Worm (Caenorhabditis elegans) whole organism, L2 larva: Measurements from ENCODE around the gene F09F9.1.

Experiments used
- C34F6.9 ChIP-seq: fragments of 150-350 bp; optimal IDR thresholded peaks from 2 replicates; lab custom pipeline; 2014; ENCODE audit warnings: missing biosample characterization, missing genetic modification characterization
- F13H6.1 ChIP-seq: sonication (generic microtip); optimal IDR thresholded peaks from 2 replicates; lab custom pipeline; 2016; ENCODE audit warnings: missing genetic modification characterization, missing compliant biosample characterization
- Y55F3AM.14 ChIP-seq: fragments of 200-800 bp; sonication (Bioruptor generic); optimal IDR thresholded peaks from 2 replicates; lab custom pipeline; 2018; ENCODE audit warnings: mild to moderate bottlenecking, missing genetic modification characterization, missing compliant biosample characterization
- ZK546.5 ChIP-seq: sonication (generic microtip); optimal IDR thresholded peaks from 2 replicates; lab custom pipeline; 2017; ENCODE audit warnings: missing biosample characterization, missing genetic modification characterization
- alr-1 ChIP-seq: fragments of 150-350 bp; optimal IDR thresholded peaks from 2 replicates; lab custom pipeline; 2014; ENCODE audit warnings: missing biosample characterization, missing genetic modification characterization
- aly-2 ChIP-seq: fragments of 150-350 bp; optimal IDR thresholded peaks from 2 replicates; lab custom pipeline; 2014; ENCODE audit warnings: missing biosample characterization, missing genetic modification characterization
- ama-1 ChIP-seq: fragments of 150-350 bp; optimal IDR thresholded peaks from 2 replicates; lab custom pipeline; 2018; ENCODE audit warnings: inconsistent platforms
- crh-2 ChIP-seq: sonication (generic microtip); optimal IDR thresholded peaks from 2 replicates; lab custom pipeline; 2017; ENCODE audit warnings: missing biosample characterization, missing genetic modification characterization
- egl-27 ChIP-seq: sonication (generic microtip); optimal IDR thresholded peaks from 3 replicates; lab custom pipeline; 2017; ENCODE audit warnings: missing biosample characterization, missing genetic modification reagents, missing genetic modification characterization
- elt-3 ChIP-seq: sonication (generic microtip); optimal IDR thresholded peaks from 2 replicates; lab custom pipeline; 2017; ENCODE audit warnings: missing biosample characterization, missing genetic modification characterization
- fos-1 ChIP-seq: fragments of 150-350 bp; optimal IDR thresholded peaks from 2 replicates; lab custom pipeline; 2014; ENCODE audit warnings: missing biosample characterization, missing genetic modification characterization
- gmeb-1 ChIP-seq: fragments of 150-350 bp; optimal IDR thresholded peaks from 2 replicates; lab custom pipeline; 2014; ENCODE audit warnings: missing biosample characterization, missing genetic modification characterization
- lin-11 ChIP-seq: fragments of 150-350 bp; sonication (generic microtip); optimal IDR thresholded peaks from 2 replicates; lab custom pipeline; 2014; ENCODE audit warnings: missing biosample characterization, missing genetic modification characterization, inconsistent platforms, mixed read lengths
- lin-13 ChIP-seq: fragments of 150-350 bp; optimal IDR thresholded peaks from 2 replicates; lab custom pipeline; 2014; ENCODE audit warnings: missing biosample characterization, missing genetic modification reagents, missing genetic modification characterization
- lin-39 ChIP-seq: fragments of 150-350 bp; optimal IDR thresholded peaks from 2 replicates; lab custom pipeline; 2014; ENCODE audit warnings: missing biosample characterization, missing genetic modification reagents, missing genetic modification characterization
- lsy-2 ChIP-seq, 2 experiments: fragments of 150-350 bp in 1 of 2; sonication (generic microtip) in 1 of 2; optimal IDR thresholded peaks; 2 replicates each; lab custom pipeline; 2014 to 2017; ENCODE audit warnings: missing biosample characterization in 2 of 2, missing genetic modification characterization in 2 of 2
- mab-5 ChIP-seq: fragments of 150-350 bp; optimal IDR thresholded peaks from 2 replicates; lab custom pipeline; 2014; ENCODE audit warnings: missing biosample characterization, missing genetic modification characterization
- mbf-1 ChIP-seq: sonication (generic microtip); optimal IDR thresholded peaks from 2 replicates; lab custom pipeline; 2017; ENCODE audit warnings: missing biosample characterization, missing genetic modification characterization
- mdl-1 ChIP-seq, 2 experiments: fragments of 150-350 bp in 1 of 2; sonication (generic microtip) in 1 of 2; optimal IDR thresholded peaks; 2 replicates each; lab custom pipeline; 2017; ENCODE audit warnings: missing biosample characterization in 2 of 2, missing genetic modification characterization in 2 of 2
- nhr-129 ChIP-seq: fragments of 150-350 bp; optimal IDR thresholded peaks from 2 replicates; lab custom pipeline; 2014; ENCODE audit warnings: missing biosample characterization, missing genetic modification characterization
- nhr-21 ChIP-seq: fragments of 150-350 bp; optimal IDR thresholded peaks from 2 replicates; lab custom pipeline; 2014; ENCODE audit warnings: missing biosample characterization, missing genetic modification characterization
- nhr-23 ChIP-seq: fragments of 150-350 bp; optimal IDR thresholded peaks from 2 replicates; lab custom pipeline; 2014; ENCODE audit warnings: missing biosample characterization, missing genetic modification reagents, missing genetic modification characterization
- nhr-237 ChIP-seq: fragments of 150-350 bp; optimal IDR thresholded peaks from 2 replicates; lab custom pipeline; 2014; ENCODE audit warnings: missing biosample characterization, missing genetic modification characterization
- nhr-25 ChIP-seq: fragments of 150-350 bp; sonication (generic microtip); optimal IDR thresholded peaks from 3 replicates; lab custom pipeline; 2014; ENCODE audit warnings: missing biosample characterization, missing genetic modification characterization
- nhr-6 ChIP-seq: fragments of 150-350 bp; optimal IDR thresholded peaks from 2 replicates; lab custom pipeline; 2014; ENCODE audit warnings: missing biosample characterization, missing genetic modification characterization
- nhr-77 ChIP-seq: fragments of 150-350 bp; optimal IDR thresholded peaks from 2 replicates; lab custom pipeline; 2014; ENCODE audit warnings: missing biosample characterization, missing genetic modification characterization
- sem-4 ChIP-seq: fragments of 150-350 bp; optimal IDR thresholded peaks from 2 replicates; lab custom pipeline; 2014; ENCODE audit warnings: missing biosample characterization, missing genetic modification reagents, missing genetic modification characterization
- skn-1 ChIP-seq: sonication (generic microtip); optimal IDR thresholded peaks from 2 replicates; lab custom pipeline; 2017; ENCODE audit warnings: missing biosample characterization, missing genetic modification characterization
- sma-3 ChIP-seq: sonication (generic microtip); optimal IDR thresholded peaks from 2 replicates; lab custom pipeline; 2016; ENCODE audit warnings: missing genetic modification reagents, missing genetic modification characterization, missing compliant biosample characterization
- sma-9 ChIP-seq, 2 experiments: fragments of 150-350 bp in 1 of 2; sonication (generic microtip) in 1 of 2; optimal IDR thresholded peaks; 2 replicates each; lab custom pipeline; 2014 to 2016; ENCODE audit warnings: missing genetic modification characterization in 2 of 2, mild to moderate bottlenecking in 1 of 2, missing biosample characterization in 1 of 2, missing compliant biosample characterization in 1 of 2, missing genetic modification reagents in 1 of 2, moderate library complexity in 1 of 2
- unc-55 ChIP-seq: fragments of 150-350 bp; sonication (generic microtip); optimal IDR thresholded peaks from 3 replicates; lab custom pipeline; 2014; ENCODE audit warnings: missing biosample characterization, missing genetic modification reagents, missing genetic modification characterization
- ztf-1 ChIP-seq: fragments of 200-800 bp; sonication (Bioruptor generic); conservative IDR thresholded peaks from 2 replicates; pipeline ENCODE4 v1.3.6; 2022; ENCODE audit warnings: missing genetic modification characterization, missing compliant biosample characterization
- ztf-4 ChIP-seq: fragments of 150-350 bp; optimal IDR thresholded peaks from 2 replicates; lab custom pipeline; 2014; ENCODE audit warnings: missing biosample characterization, missing genetic modification characterization

Gene F09F9.1

ce11 chrX:4137452-4138164 lies 22.5 kb downstream of the F09F9.1 start:
- TF ChIP-seq lin-13 (GFP tag; lab: Kevin White, UChicago) (no peak), alr-1 (tag; lab: Kevin White, UChicago) (no peak), gmeb-1 (peak; percentile 12), nhr-129 (tag; lab: Kevin White, UChicago) (peak; percentile 62), lsy-2 (tag; optimal IDR thresholded peaks at IDR 0.05; lab: Kevin White, UChicago) (peak in 1 of 2 experiments; percentile 42), sem-4 (tag; lab: Kevin White, UChicago) (peak; percentile 72), elt-3 (tag; lab: Kevin White, UChicago) (no peak), sma-3 (GFP tag; lab: Kevin White, UChicago) (no peak), ztf-4 (tag; lab: Kevin White, UChicago) (peak; percentile 40), Y55F3AM.14 (GFP tag; lab: Kevin White, UChicago) (peak; percentile 3), nhr-25 (tag; lab: Kevin White, UChicago) (peak; percentile 47), lin-39 (no peak), nhr-23 (tag; lab: Kevin White, UChicago) (no peak), C34F6.9 (tag; lab: Kevin White, UChicago) (peak; percentile 34), ZK546.5 (tag; lab: Kevin White, UChicago) (no peak), lin-11 (tag; lab: Kevin White, UChicago) (peak; percentile 12), unc-55 (GFP tag; lab: Kevin White, UChicago) (no peak), F13H6.1 (tag; lab: Kevin White, UChicago) (peak; percentile 34), egl-27 (tag; lab: Kevin White, UChicago) (peak; percentile 47), mab-5 (tag; lab: Kevin White, UChicago) (peak; percentile 24), mdl-1 (tag; optimal IDR thresholded peaks at IDR 0.05; lab: Kevin White, UChicago) (peak in 1 of 2 experiments; percentile 26), fos-1 (tag; lab: Kevin White, UChicago) (peak; percentile 28), nhr-21 (tag; lab: Kevin White, UChicago) (no peak), sma-9 (GFP tag; optimal IDR thresholded peaks at IDR 0.05; lab: Kevin White, UChicago) (peak; percentile 77), sma-9 (tag; optimal IDR thresholded peaks at IDR 0.05; lab: Kevin White, UChicago) (peak; percentile 22), nhr-237 (tag; lab: Kevin White, UChicago) (peak; percentile 24), aly-2 (tag; lab: Kevin White, UChicago) (no peak)

DNA sequence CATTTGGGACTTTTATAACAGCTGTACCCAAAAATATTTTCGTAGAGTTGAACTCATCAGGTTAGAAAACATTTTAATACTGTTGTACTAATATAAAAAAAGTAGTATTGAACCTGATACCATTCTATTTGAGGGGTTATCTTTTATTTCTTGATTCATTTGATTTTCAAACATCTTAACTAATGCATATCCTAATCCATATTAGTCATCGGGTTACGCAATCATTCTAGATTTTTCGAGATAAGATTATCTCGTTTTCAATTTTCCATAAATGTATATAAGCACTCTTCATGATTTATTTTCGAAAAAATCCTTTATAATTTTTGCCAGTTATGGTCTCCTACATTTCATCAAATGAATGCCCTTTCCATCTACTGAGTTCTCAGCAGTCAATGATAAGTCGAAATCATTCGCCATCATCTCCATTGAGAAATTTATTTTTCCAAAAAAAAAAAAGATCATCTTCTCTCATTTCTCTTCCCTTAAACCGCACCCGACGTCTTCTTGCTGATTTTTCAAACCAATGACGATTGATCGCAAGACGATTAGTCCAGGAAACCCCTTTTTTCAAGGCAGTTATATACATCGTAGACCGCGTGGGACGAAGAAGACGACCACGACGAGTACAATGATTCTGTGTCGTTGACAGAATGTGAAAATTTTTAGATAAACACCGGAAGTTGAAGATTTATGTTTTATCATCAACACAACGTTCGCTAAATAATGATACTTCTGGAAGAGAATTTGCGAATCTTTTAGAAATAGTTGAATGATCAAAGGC lies 23.5 kb downstream of the F09F9.1 start:
- peak in 1 of 2 experiments; percentile 27 for TF ChIP-seq mdl-1 (tag; optimal IDR thresholded peaks at IDR 0.05; lab: Kevin White, UChicago)
- TF ChIP-seq nhr-77 (tag; lab: Kevin White, UChicago): no peak
- TF ChIP-seq sma-9 (GFP tag; optimal IDR thresholded peaks at IDR 0.05; lab: Kevin White, UChicago): peak; percentile 50
- TF ChIP-seq sma-9 (tag; optimal IDR thresholded peaks at IDR 0.05; lab: Kevin White, UChicago): no peak
- TF ChIP-seq ztf-4 (tag; lab: Kevin White, UChicago): peak; percentile 12
- TF ChIP-seq nhr-21 (tag; lab: Kevin White, UChicago): peak; percentile 59
- no peak for TF ChIP-seq skn-1
- TF ChIP-seq sma-3 (GFP tag; lab: Kevin White, UChicago): peak; percentile 60
- peak; percentile 50 for TF ChIP-seq nhr-25 (tag; lab: Kevin White, UChicago)

ce11 chrX:4139593-4140565 lies 24.8 kb downstream of the F09F9.1 start, which contains the start of gene ZK470.4:
Gene ZK470.4, minus strand, starts transcription at chrX:4139767.
- TF ChIP-seq mbf-1: no peak
- TF ChIP-seq nhr-129 (tag; lab: Kevin White, UChicago): peak; percentile 80
- no peak for TF ChIP-seq ztf-1 (GFP tag; lab: Robert Waterston, UW)
- TF ChIP-seq nhr-6 (tag; lab: Kevin White, UChicago): no peak
- peak; percentile 39 for TF ChIP-seq ama-1 (lab: Kevin White, UChicago)
- peak; percentile 53 for TF ChIP-seq sma-9 (GFP tag; optimal IDR thresholded peaks at IDR 0.05; lab: Kevin White, UChicago)
- no peak for TF ChIP-seq sma-9 (tag; optimal IDR thresholded peaks at IDR 0.05; lab: Kevin White, UChicago)
- no peak for TF ChIP-seq alr-1 (tag; lab: Kevin White, UChicago)
- TF ChIP-seq mdl-1 (tag; optimal IDR thresholded peaks at IDR 0.05; lab: Kevin White, UChicago): peak in 1 of 2 experiments; percentile 11
- no peak for TF ChIP-seq lsy-2 (tag; optimal IDR thresholded peaks at IDR 0.05; lab: Kevin White, UChicago)
- peak; percentile 0 for TF ChIP-seq F13H6.1 (tag; lab: Kevin White, UChicago)
- peak; percentile 16 for TF ChIP-seq fos-1 (tag; lab: Kevin White, UChicago)
- TF ChIP-seq crh-2 (tag; lab: Kevin White, UChicago): peak; percentile 29
- TF ChIP-seq C34F6.9 (tag; lab: Kevin White, UChicago): peak; percentile 31
- TF ChIP-seq, all 48 proteins: peak for 8
